Worm (Caenorhabditis elegans): ENCODE results near the gene F32D8.11.
A peak's percentile ranks its signal among the peaks of the same experiment; 100 is the strongest.

ce11 chrV:10856901-10857637 is 31.9 kb downstream of the F32D8.11 start:
- TF ChIP-seq R02D3.7 (tag; optimal IDR thresholded peaks at IDR 0.05) (no peak), nhr-25 (tag; optimal IDR thresholded peaks at IDR 0.05; ENCODE audit: borderline replicate concordance, insufficient read depth) (no peak), ama-1 (optimal IDR thresholded peaks at IDR 0.05) (no peak), F49E8.2 (tag; optimal IDR thresholded peaks at IDR 0.05; ENCODE audit: borderline replicate concordance) (no peak), lsy-2 (tag; optimal IDR thresholded peaks at IDR 0.05) (peak in 1 of 2 experiments; percentile 9), ceh-28 (tag; optimal IDR thresholded peaks at IDR 0.05) (no peak), nhr-237 (tag; optimal IDR thresholded peaks at IDR 0.05) (no peak)
